Worm (Caenorhabditis elegans): Measurements from ENCODE around the gene amx-3.

The amx-3 gene

DNA sequence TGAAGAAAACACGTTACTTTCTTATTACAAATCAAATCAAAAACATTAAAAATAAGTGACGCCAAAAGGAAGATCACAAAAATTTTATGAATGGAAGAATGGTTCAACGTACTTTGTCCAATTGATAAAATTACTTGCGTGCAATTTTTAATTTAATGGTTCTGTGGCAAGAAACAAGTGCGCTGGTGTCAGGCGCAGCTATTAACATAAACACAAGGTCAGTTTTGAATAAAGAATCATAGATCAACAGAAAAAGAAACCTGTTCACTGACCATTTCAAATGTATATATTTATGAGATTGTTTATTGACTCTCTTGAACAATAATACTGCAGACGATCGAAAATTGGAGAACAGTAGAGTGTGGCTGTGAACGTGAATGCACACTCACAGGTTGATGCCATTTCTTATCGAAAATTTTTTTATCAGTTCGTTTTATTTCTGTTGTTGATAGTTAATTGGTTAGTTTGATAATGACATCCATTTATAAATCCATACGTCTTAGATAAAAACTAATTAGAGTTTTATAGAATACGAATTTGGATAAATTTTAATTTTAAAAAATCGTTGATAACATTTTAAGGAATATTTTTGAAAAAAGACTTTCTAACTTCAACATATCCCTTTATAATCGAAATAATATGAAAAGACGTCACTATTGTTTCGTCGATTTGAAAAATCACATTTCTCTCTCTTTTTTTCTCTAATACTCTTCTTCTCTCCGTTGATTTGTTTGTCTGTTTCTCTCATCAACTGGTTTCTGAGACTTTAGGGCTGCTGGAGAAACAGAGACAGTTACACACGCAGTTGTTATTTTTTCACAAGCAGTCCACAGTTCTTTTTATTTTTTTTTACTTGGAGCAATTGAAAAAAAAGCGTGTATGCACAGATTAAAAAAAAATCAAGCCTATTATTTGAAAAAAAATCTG is at the start of gene amx-3:
TSS of gene amx-3 (minus strand) at position 548 of the 927 bp plus-strand sequence.
- TF ChIP-seq npax-4 (tag; optimal IDR thresholded peaks at IDR 0.05) (no peak), unc-3 (GFP tag; conservative IDR thresholded peaks at IDR 0.05) (no peak), unc-3 (tag; optimal IDR thresholded peaks at IDR 0.05) (no peak), elt-2 (tag; optimal IDR thresholded peaks at IDR 0.05) (peak; percentile 84), pha-4 (tag; optimal IDR thresholded peaks at IDR 0.05) (no peak), sox-2 (GFP tag; IDR thresholded peaks at IDR 0.05) (no peak), ceh-2 (tag; optimal IDR thresholded peaks at IDR 0.05) (no peak), ahr-1 (tag; optimal IDR thresholded peaks at IDR 0.05) (no peak), F13H6.1 (tag; optimal IDR thresholded peaks at IDR 0.05) (no peak), ceh-34 (tag; optimal IDR thresholded peaks at IDR 0.05) (no peak), unc-55 (GFP tag; optimal IDR thresholded peaks at IDR 0.05) (peak; percentile 55), fkh-10 (GFP tag; optimal IDR thresholded peaks at IDR 0.05) (no peak)

DNA sequence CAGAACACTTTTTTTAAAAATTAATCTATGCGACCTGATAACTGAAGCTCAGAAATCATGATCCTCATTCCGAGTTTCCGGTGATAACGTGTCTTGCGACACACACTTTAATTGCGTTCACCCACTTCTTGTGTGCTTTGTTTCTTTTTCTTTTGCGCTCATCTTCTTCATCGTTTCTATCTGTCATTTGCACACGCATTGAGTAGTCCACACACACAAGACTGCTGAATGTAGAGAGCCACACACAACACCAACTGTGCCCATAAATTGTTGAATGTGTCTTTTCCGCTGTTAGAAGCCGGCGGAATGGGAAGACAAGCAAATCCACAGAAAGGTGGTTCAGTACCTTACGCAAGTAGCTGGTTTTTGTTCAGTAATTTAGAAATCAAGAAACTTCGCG is 16.9 kb upstream of the amx-3 start:
- TF ChIP-seq rnt-1 (tag; optimal IDR thresholded peaks at IDR 0.05) (no peak), elt-2 (tag; optimal IDR thresholded peaks at IDR 0.05) (no peak), C38D4.7 (GFP tag; optimal IDR thresholded peaks at IDR 0.05) (no peak), ref-2 (tag; optimal IDR thresholded peaks at IDR 0.05) (no peak), gmeb-2 (tag; optimal IDR thresholded peaks at IDR 0.05) (no peak), syd-9 (tag; optimal IDR thresholded peaks at IDR 0.05) (no peak), pax-1 (tag; optimal IDR thresholded peaks at IDR 0.05) (no peak), Y22D7AL.16 (tag; optimal IDR thresholded peaks at IDR 0.05) (no peak), hlh-30 (tag; optimal IDR thresholded peaks at IDR 0.05; ENCODE audit: insufficient read depth) (no peak), lin-11 (tag; optimal IDR thresholded peaks at IDR 0.05) (no peak), ceh-22 (tag; optimal IDR thresholded peaks at IDR 0.05) (no peak), mec-3 (tag; optimal IDR thresholded peaks at IDR 0.05; ENCODE audit: borderline replicate concordance) (no peak), hlh-15 (tag; optimal IDR thresholded peaks at IDR 0.05) (no peak), fkh-10 (GFP tag; optimal IDR thresholded peaks at IDR 0.05) (no peak), che-1 (tag; optimal IDR thresholded peaks at IDR 0.05) (no peak), zip-5 (tag; optimal IDR thresholded peaks at IDR 0.05) (no peak), pag-3 (tag; optimal IDR thresholded peaks at IDR 0.05; ENCODE audit: borderline replicate concordance) (no peak), ceh-2 (tag; optimal IDR thresholded peaks at IDR 0.05) (no peak), lim-6 (tag; optimal IDR thresholded peaks at IDR 0.05) (no peak), unc-3 (GFP tag; conservative IDR thresholded peaks at IDR 0.05) (no peak), unc-3 (tag; optimal IDR thresholded peaks at IDR 0.05) (no peak)

DNA sequence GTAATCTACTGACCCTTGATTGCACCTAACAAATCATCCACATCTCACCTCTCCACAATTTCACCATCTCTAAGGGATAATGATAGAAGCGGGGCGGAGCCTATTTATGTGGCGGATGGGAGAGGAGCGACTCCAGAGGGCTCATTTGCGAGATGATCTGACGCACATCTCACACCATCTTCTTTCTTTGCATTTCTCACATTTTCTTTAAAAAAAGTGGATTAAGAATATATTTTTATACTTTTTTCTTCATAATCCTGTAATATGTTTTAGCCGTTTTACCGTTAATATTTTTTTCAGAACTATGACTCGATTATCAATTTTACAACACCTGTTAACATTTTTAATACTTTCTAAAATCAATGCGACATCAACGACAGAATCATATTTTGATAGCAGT is 11.7 kb upstream of the amx-3 start, which contains the start of gene pbo-5:
TSS of gene pbo-5 (plus strand) at position 301 of the 400 bp plus-strand sequence.
- TF ChIP-seq C38D4.7 (GFP tag; optimal IDR thresholded peaks at IDR 0.05), result no peak
- no peak for TF ChIP-seq ceh-30 (tag; optimal IDR thresholded peaks at IDR 0.05)
- no peak for TF ChIP-seq ceh-45 (GFP tag; IDR thresholded peaks at IDR 0.05)
- TF ChIP-seq hlh-15 (tag; optimal IDR thresholded peaks at IDR 0.05), result no peak
- TF ChIP-seq lim-6 (tag; optimal IDR thresholded peaks at IDR 0.05), result no peak
- TF ChIP-seq ceh-19 (GFP tag; optimal IDR thresholded peaks at IDR 0.05), result no peak

DNA sequence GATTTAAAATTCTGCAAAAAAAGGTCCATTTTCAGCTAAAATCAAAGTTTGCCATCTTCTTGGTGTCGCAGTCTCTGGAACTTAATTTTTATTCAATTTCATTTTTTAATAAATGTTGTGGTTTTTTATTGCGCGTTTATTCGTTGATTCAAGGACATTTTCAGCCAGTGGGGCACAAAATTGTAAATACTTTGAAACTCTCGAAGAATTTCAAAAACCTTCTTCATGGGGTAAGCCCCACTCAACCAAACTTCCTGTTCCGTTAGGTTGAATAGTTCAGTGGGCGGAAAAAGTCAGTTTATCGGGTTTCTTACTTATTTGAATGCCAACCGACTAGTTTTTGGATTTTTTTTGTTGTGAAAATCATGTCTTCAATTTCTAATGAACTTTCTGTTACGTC is 6.7 kb upstream of the amx-3 start, which contains the start of gene ttll-9:
TSS of gene ttll-9 (plus strand) at position 301 of the 400 bp plus-strand sequence.
- TF ChIP-seq unc-55 (GFP tag; optimal IDR thresholded peaks at IDR 0.05), result no peak
- no peak for TF ChIP-seq lin-11 (tag; optimal IDR thresholded peaks at IDR 0.05)
- no peak for TF ChIP-seq unc-42 (tag; optimal IDR thresholded peaks at IDR 0.05)
- no peak for TF ChIP-seq dmd-4 (tag; optimal IDR thresholded peaks at IDR 0.05; ENCODE audit: borderline replicate concordance)
- TF ChIP-seq ceh-24 (tag; optimal IDR thresholded peaks at IDR 0.05), result no peak
- TF ChIP-seq fkh-10 (GFP tag; optimal IDR thresholded peaks at IDR 0.05), result no peak
- no peak for TF ChIP-seq hlh-6 (tag; optimal IDR thresholded peaks at IDR 0.05)
- TF ChIP-seq pqm-1 (tag; optimal IDR thresholded peaks at IDR 0.05), result no peak
- no peak for TF ChIP-seq npax-4 (tag; optimal IDR thresholded peaks at IDR 0.05)
- TF ChIP-seq hlh-30 (tag; optimal IDR thresholded peaks at IDR 0.05; ENCODE audit: insufficient read depth), result no peak
- TF ChIP-seq madf-2 (tag; optimal IDR thresholded peaks at IDR 0.05), result no peak
